Fruit fly (Drosophila melanogaster) Kc167 (cell line): ENCODE data around the gene CG5255.

Experiments used
- Myc ChIP-seq: fragments of >200 bp; optimal IDR thresholded peaks from 2 replicates; lab custom pipeline; 2017; ENCODE audit warnings: missing external identifiers
- psq ChIP-seq: fragments of >200 bp; optimal IDR thresholded peaks from 2 replicates; lab custom pipeline; 2017; ENCODE audit warnings: missing external identifiers
- ttk ChIP-seq: sonication (Bioruptor generic); optimal IDR thresholded peaks from 2 replicates; lab custom pipeline; 2017; ENCODE audit warnings: missing external identifiers

DNA sequence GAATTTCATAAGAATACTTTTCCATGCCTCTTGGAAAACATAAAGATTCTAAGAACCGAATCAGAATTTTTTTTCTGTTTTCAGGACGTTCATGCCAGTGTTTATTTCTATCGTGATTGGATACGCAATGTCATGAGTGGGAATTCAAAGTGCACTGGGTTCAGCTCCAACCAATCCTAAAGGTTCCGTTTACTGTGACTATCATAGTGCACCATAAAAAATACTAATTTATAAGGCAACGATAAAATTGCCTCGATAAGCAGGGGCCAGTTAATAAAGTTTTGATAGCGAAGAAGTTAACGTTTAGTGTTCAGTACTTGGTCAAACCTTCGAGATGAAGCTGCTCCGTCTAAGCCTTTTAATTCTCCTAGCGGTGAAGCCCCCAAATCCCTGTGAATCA lies 9.8 kb upstream of the CG5255 start, which contains the start of gene CG31265:
- TF ChIP-seq Myc (lab: Kevin White, UChicago), result no peak
- no peak for TF ChIP-seq psq (lab: Kevin White, UChicago)
- TF ChIP-seq ttk (lab: Kevin White, UChicago), result no peak
